Worm (Caenorhabditis elegans): Measurements from ENCODE around the gene F07G11.1.
"Not testable (repeated sequence)": the region's sequence is repeated elsewhere in the genome, so short reads cannot be mapped to it uniquely, and the experiment has no call there.

Gene F07G11.1

ce11 chrV:7337218-7337617, 30.0 kb downstream of the F07G11.1 start, which contains the start of gene F10G2.7:
TSS of gene F10G2.7 (minus strand) at chrV:7337318.
- not testable (repeated sequence) for TF ChIP-seq attf-5 (GFP tag; optimal IDR thresholded peaks at IDR 0.05); snpc-1.1 (tag; optimal IDR thresholded peaks at IDR 0.05; ENCODE audit: insufficient read depth); madf-6 (GFP tag; IDR thresholded peaks at IDR 0.05)

ce11 chrV:7339831-7340230, 32.6 kb downstream of the F07G11.1 start, which contains the start of gene srh-187:
TSS of gene srh-187 (minus strand) at chrV:7339931.
- TF ChIP-seq attf-5 (GFP tag; optimal IDR thresholded peaks at IDR 0.05) = no peak
- TF ChIP-seq hlh-26 (GFP tag; conservative IDR thresholded peaks at IDR 0.05) = no peak
- no peak for TF ChIP-seq B0261.1 (tag; optimal IDR thresholded peaks at IDR 0.05)
- TF ChIP-seq F57A8.1 (GFP tag; optimal IDR thresholded peaks at IDR 0.05) = no peak
- no peak for TF ChIP-seq ama-1 (optimal IDR thresholded peaks at IDR 0.05)
- TF ChIP-seq ama-1 (GFP tag; optimal IDR thresholded peaks at IDR 0.05) = no peak
- TF ChIP-seq cebp-1 (GFP tag; IDR thresholded peaks at IDR 0.05) = no peak
- TF ChIP-seq cebp-1 (tag; optimal IDR thresholded peaks at IDR 0.05) = no peak
- no peak for TF ChIP-seq let-607 (tag; optimal IDR thresholded peaks at IDR 0.05)
- no peak for TF ChIP-seq cebp-2 (GFP tag; IDR thresholded peaks at IDR 0.05)
- no peak for TF ChIP-seq chd-7 (tag; optimal IDR thresholded peaks at IDR 0.05)
- no peak for TF ChIP-seq gei-17 (GFP tag; optimal IDR thresholded peaks at IDR 0.05)
- no peak for TF ChIP-seq rpc-1 (optimal IDR thresholded peaks at IDR 0.05)
- TF ChIP-seq rpc-1 (tag; optimal IDR thresholded peaks at IDR 0.05) = no peak
- no peak for TF ChIP-seq mxl-1 (tag; optimal IDR thresholded peaks at IDR 0.05)
- no peak for TF ChIP-seq ceh-91 (GFP tag; IDR thresholded peaks at IDR 0.05)
- TF ChIP-seq ets-4 (GFP tag; optimal IDR thresholded peaks at IDR 0.05) = no peak
- TF ChIP-seq mel-28 (tag; optimal IDR thresholded peaks at IDR 0.05; ENCODE audit: borderline replicate concordance) = no peak
- no peak for TF ChIP-seq hsf-1 (GFP tag; IDR thresholded peaks at IDR 0.05)
- TF ChIP-seq efl-1 (GFP tag; optimal IDR thresholded peaks at IDR 0.05) = no peak

- no peak for TF ChIP-seq K11D2.4 (GFP tag; IDR thresholded peaks at IDR 0.05)
These were observed 34.8 kb downstream of the F07G11.1 start, which contains the start of the genes nhr-263 and nhr-148 for ce11 chrV:7341942-7342341. TSS of gene nhr-263 (minus strand) at chrV:7342042. TSS of gene nhr-148 (plus strand) at chrV:7342156.

- no peak for TF ChIP-seq ztf-22 (GFP tag; optimal IDR thresholded peaks at IDR 0.05)
These were observed 36.3 kb downstream of the F07G11.1 start, which contains the start of gene srh-244 for ce11 chrV:7343522-7343921. TSS of gene srh-244 (plus strand) at chrV:7343822.

- not testable (repeated sequence) for TF ChIP-seq him-1 (tag; optimal IDR thresholded peaks at IDR 0.05); ceh-27 (GFP tag; optimal IDR thresholded peaks at IDR 0.05); zfh-2 (GFP tag; conservative IDR thresholded peaks at IDR 0.05)
These were observed 38.3 kb downstream of the F07G11.1 start, which contains the start of gene nhr-147 for ce11 chrV:7345494-7345893. TSS of gene nhr-147 (plus strand) at chrV:7345794.

- TF ChIP-seq ceh-58 (GFP tag; IDR thresholded peaks at IDR 0.05) (no peak), C17E4.6 (GFP tag; IDR thresholded peaks at IDR 0.05) (no peak), pbrm-1 (GFP tag; IDR thresholded peaks at IDR 0.05) (no peak), hmg-20 (GFP tag; IDR thresholded peaks at IDR 0.05) (no peak), Y56A3A.18 (GFP tag; IDR thresholded peaks at IDR 0.05) (no peak), ztf-18 (tag; optimal IDR thresholded peaks at IDR 0.05) (no peak), hlh-12 (tag; optimal IDR thresholded peaks at IDR 0.05) (no peak), hmg-1.2 (GFP tag; IDR thresholded peaks at IDR 0.05) (no peak)
These were observed 42.4 kb downstream of the F07G11.1 start, which contains the start of gene nhr-149 for ce11 chrV:7349541-7349940. TSS of gene nhr-149 (minus strand) at chrV:7349641.

All from whole organism, young adult.